Fruit fly (Drosophila melanogaster): ENCODE data around the gene Fhos.

The Fhos gene

DNA sequence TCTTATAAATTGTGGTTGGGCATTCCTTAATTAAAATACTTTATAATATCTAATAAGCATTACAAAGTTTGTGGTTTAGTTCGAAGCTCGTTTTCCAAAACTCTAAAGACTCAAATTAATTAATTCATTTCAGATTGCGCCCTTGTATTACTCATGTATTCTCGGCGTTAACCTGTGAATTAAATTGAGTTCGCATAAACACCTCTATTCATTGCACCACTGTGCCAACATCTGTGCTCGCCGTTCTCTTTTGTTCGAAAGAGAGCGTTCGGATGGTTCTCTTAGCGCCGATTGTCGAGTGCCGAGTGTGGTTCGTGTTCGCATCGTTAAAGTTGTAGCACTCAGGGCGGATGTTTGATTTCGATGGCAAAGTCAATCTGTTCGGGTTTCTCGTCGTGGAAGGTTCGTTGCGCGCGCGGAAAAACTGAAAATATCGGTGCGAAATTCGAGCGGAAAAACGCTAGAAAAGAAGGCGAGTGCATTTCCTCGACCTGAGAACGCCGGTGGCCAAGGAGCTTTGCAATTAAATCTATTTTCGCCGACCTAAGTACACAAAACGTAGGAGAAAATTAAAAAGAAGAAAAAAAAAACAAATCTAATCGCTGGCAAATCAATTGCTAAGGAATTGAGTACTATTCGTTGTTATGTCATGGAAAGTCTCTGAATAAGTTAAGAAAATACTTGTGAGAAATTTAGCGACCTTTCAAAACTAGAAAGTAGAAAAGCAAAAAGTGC is 73.9 kb downstream of the Fhos start, which contains the start of gene dally (continued):
- TF ChIP-seq CG1603 (tag; optimal IDR thresholded peaks at IDR 0.05) (peak; percentile 16), CG6791 (GFP tag; IDR thresholded peaks at IDR 0.05; ENCODE audit: partially characterized antibody) (no peak; the same call in 1 of the 3 replicates), CG6765 (GFP tag; optimal IDR thresholded peaks at IDR 0.05) (peak; percentile 8), CG10366 (GFP tag; IDR thresholded peaks at IDR 0.05) (no peak), CG14667 (GFP tag; IDR thresholded peaks at IDR 0.05) (no peak), CG8944 (GFP tag; optimal IDR thresholded peaks at IDR 0.05) (no peak), vvl (GFP tag; IDR thresholded peaks at IDR 0.05) (peak; percentile 64), Myb (GFP tag; optimal IDR thresholded peaks at IDR 0.05) (no peak), gfzf (GFP tag; optimal IDR thresholded peaks at IDR 0.05) (no peak), CG15514 (GFP tag; optimal IDR thresholded peaks at IDR 0.05) (peak; percentile 51), dan (GFP tag; IDR thresholded peaks at IDR 0.05) (no peak), ato (GFP tag; IDR thresholded peaks at IDR 0.05; ENCODE audit: partially characterized antibody) (0 out of 2 replicates have a peak, but pooled peaks have one; percentile 43), CG11695 (GFP tag; IDR thresholded peaks at IDR 0.05) (peak; percentile 36; the same call in 1 of the 3 replicates), CG42726 (GFP tag; IDR thresholded peaks at IDR 0.05; ENCODE audit: partially characterized antibody) (peak; percentile 85), CG15011 (GFP tag; optimal IDR thresholded peaks at IDR 0.05) (no peak), CG9817 (tag; optimal IDR thresholded peaks at IDR 0.05) (no peak), kay (GFP tag; optimal IDR thresholded peaks at IDR 0.05) (no peak), CrebB (tag; optimal IDR thresholded peaks at IDR 0.05) (peak; percentile 27), nmo (GFP tag; optimal IDR thresholded peaks at IDR 0.05) (no peak), bowl (GFP tag; IDR thresholded peaks at IDR 0.05) (peak; percentile 41; the same call in 1 of the 2 replicates), crp (GFP tag; optimal IDR thresholded peaks at IDR 0.05) (no peak), yki (optimal IDR thresholded peaks at IDR 0.05) (peak; percentile 64), ems (GFP tag; optimal IDR thresholded peaks at IDR 0.05) (no peak), CHES-1-like (GFP tag; optimal IDR thresholded peaks at IDR 0.05) (peak; percentile 10), zfh2 (GFP tag; optimal IDR thresholded peaks at IDR 0.05) (no peak), dm (GFP tag; optimal IDR thresholded peaks at IDR 0.05) (no peak), sna (GFP tag; IDR thresholded peaks at IDR 0.05; ENCODE audit: partially characterized antibody) (peak; percentile 22; the same call in 1 of the 2 replicates), Xrp1 (GFP tag; IDR thresholded peaks at IDR 0.05) (0 out of 2 replicates have a peak, but pooled peaks have one; percentile 19), dati (GFP tag; IDR thresholded peaks at IDR 0.05) (no peak), tup (GFP tag; optimal IDR thresholded peaks at IDR 0.05) (no peak), ERR (GFP tag; optimal IDR thresholded peaks at IDR 0.05) (no peak), knrl (GFP tag; IDR thresholded peaks at IDR 0.05; ENCODE audit: partially characterized antibody) (peak; percentile 48; the same call in 1 of the 3 replicates), E2f1 (GFP tag; IDR thresholded peaks at IDR 0.05) (no peak), Hr3 (GFP tag; optimal IDR thresholded peaks at IDR 0.05) (no peak), CG1233 (GFP tag; optimal IDR thresholded peaks at IDR 0.05) (no peak), pb (GFP tag; optimal IDR thresholded peaks at IDR 0.05) (peak; percentile 21), Bdp1 (GFP tag; optimal IDR thresholded peaks at IDR 0.05) (no peak), H15 (GFP tag; IDR thresholded peaks at IDR 0.05) (no peak), sens (GFP tag) (peak; percentile 76), Dp (GFP tag; optimal IDR thresholded peaks at IDR 0.05) (no peak), tll (GFP tag; optimal IDR thresholded peaks at IDR 0.05) (peak in 1 of 2 experiments; percentile 87), stc (GFP tag; IDR thresholded peaks at IDR 0.05) (peak; percentile 34; the same call in 1 of the 2 replicates), CG18599 (GFP tag; optimal IDR thresholded peaks at IDR 0.05) (peak; percentile 45), CG12769 (tag; optimal IDR thresholded peaks at IDR 0.05) (peak; percentile 48), abd-A (tag; optimal IDR thresholded peaks at IDR 0.05) (peak; percentile 56), Dll (GFP tag; IDR thresholded peaks at IDR 0.05; ENCODE audit: partially characterized antibody) (peak; percentile 36; the same call in 1 of the 4 replicates), al (GFP tag; IDR thresholded peaks at IDR 0.05) (no peak), kah (GFP tag; optimal IDR thresholded peaks at IDR 0.05) (peak; percentile 20), CG17385 (GFP tag; optimal IDR thresholded peaks at IDR 0.05) (peak; percentile 41)

Measured in whole organism, embryonic.